Fruit fly (Drosophila melanogaster): ENCODE data around the gene pasha.

DNA sequence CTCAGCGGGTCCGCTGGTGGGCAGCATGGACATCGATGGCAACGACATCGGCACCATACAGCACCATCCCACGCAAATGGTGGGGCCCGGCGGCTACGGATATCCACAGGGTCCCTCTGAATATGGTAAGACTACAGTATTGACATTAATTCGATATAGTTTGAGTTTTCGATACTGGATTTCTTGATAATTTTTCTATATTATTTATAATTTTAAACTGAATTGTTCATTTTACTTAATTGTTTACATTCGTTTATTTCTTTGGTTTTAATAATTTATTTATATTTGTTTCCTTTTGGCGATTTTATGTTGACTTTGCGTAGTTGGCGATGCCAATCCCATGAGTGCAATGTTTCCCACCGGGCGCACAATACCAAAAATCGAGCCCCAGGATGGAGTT is 5.2 kb upstream of the pasha start, which contains the start of gene CycG:
- TF ChIP-seq usp (GFP tag; optimal IDR thresholded peaks at IDR 0.05) (no peak), psq (optimal IDR thresholded peaks at IDR 0.05) (no peak), CG8478 (optimal IDR thresholded peaks at IDR 0.05) (no peak), pan (optimal IDR thresholded peaks at IDR 0.05) (no peak)

Data from whole organism.